Fruit fly (Drosophila melanogaster) ovary, adult (tissue): Measurements from ENCODE around the gene CG33966.
"Not testable (repeated sequence)": the region's sequence is repeated elsewhere in the genome, so short reads cannot be mapped to it uniquely, and the experiment has no call there.

Experiments
- CG17801 ChIP-seq: fragments of 200-800 bp; optimal IDR thresholded peaks from 2 replicates; lab custom pipeline; 2019; ENCODE audit warnings: missing biosample characterization, mild to moderate bottlenecking, missing genetic modification characterization, moderate library complexity; ENCODE audit not compliant: partially characterized antibody

The CG33966 gene

dm6 chr3L:1212113-1212512, 21.8 kb upstream of the CG33966 start:
- TF ChIP-seq CG17801 (GFP tag; lab: Kevin White, UChicago): no peak

- no peak for TF ChIP-seq CG17801 (GFP tag; lab: Kevin White, UChicago)
Observed at dm6 chr3L:1212571-1212970, 21.4 kb upstream of the CG33966 start, which contains the start of gene LysE. Gene LysE (plus strand): TSS chr3L:1212827.

dm6 chr3L:1216460-1216859, 17.5 kb upstream of the CG33966 start:
- no peak for TF ChIP-seq CG17801 (GFP tag; lab: Kevin White, UChicago)

- TF ChIP-seq CG17801 (GFP tag; lab: Kevin White, UChicago): no peak
Observed at dm6 chr3L:1218596-1218995, 15.3 kb upstream of the CG33966 start, which contains the start of gene LysP. Gene LysP (minus strand): TSS chr3L:1218696.

dm6 chr3L:1227303-1227797, 6.6 kb upstream of the CG33966 start, which contains the start of gene LysS:
Gene LysS (plus strand): TSS chr3L:1227747.
- TF ChIP-seq CG17801 (GFP tag; lab: Kevin White, UChicago): no peak

dm6 chr3L:1232582-1232981, 1.3 kb upstream of the CG33966 start, which contains the start of gene CG33965:
Gene CG33965 (plus strand): TSS chr3L:1232882.
- TF ChIP-seq CG17801 (GFP tag; lab: Kevin White, UChicago): no peak

- TF ChIP-seq CG17801 (GFP tag; lab: Kevin White, UChicago): no peak
Observed at dm6 chr3L:1235426-1235825, 1.5 kb downstream of the CG33966 start, which contains the start of gene galene. Gene galene (plus strand): TSS chr3L:1235726.

dm6 chr3L:1238219-1238618, 4.3 kb downstream of the CG33966 start, which contains the start of gene CG9192:
Gene CG9192 (minus strand): TSS chr3L:1238319.
- no peak for TF ChIP-seq CG17801 (GFP tag; lab: Kevin White, UChicago)

dm6 chr3L:1245810-1246209, 11.9 kb downstream of the CG33966 start, which contains the start of gene Klp61F:
Gene Klp61F (minus strand): TSS chr3L:1245910.
- TF ChIP-seq CG17801 (GFP tag; lab: Kevin White, UChicago): not testable (repeated sequence)

dm6 chr3L:1246823-1247222, 12.9 kb downstream of the CG33966 start, which contains the start of gene CG32318:
Gene CG32318 (minus strand): TSS chr3L:1246923.
- TF ChIP-seq CG17801 (GFP tag; lab: Kevin White, UChicago): not testable (repeated sequence)

dm6 chr3L:1247627-1248295, 13.8 kb downstream of the CG33966 start, which contains the start of the genes Psf1 and Sac1:
Gene Psf1 (minus strand): TSS chr3L:1247677.
Gene Sac1 (plus strand): TSS chr3L:1247817.
- TF ChIP-seq CG17801 (GFP tag; lab: Kevin White, UChicago): no peak

dm6 chr3L:1250396-1250795, 16.5 kb downstream of the CG33966 start, which contains the start of gene Bfc:
Gene Bfc (plus strand): TSS chr3L:1250696.
- no peak for TF ChIP-seq CG17801 (GFP tag; lab: Kevin White, UChicago)

dm6 chr3L:1251712-1252111, 17.8 kb downstream of the CG33966 start, which contains the start of the genes CG9130 and CG9133:
Gene CG9130 (plus strand): TSS chr3L:1252012.
Gene CG9133 (plus strand): TSS chr3L:1252012.
- no peak for TF ChIP-seq CG17801 (GFP tag; lab: Kevin White, UChicago)

- no peak for TF ChIP-seq CG17801 (GFP tag; lab: Kevin White, UChicago)
Observed at dm6 chr3L:1256061-1256780, 22.3 kb downstream of the CG33966 start, which contains the start of gene tfc. Gene tfc (plus strand): TSS chr3L:1256449.

- no peak for TF ChIP-seq CG17801 (GFP tag; lab: Kevin White, UChicago)
Observed at dm6 chr3L:1258547-1258946, 24.6 kb downstream of the CG33966 start.
